Worm (Caenorhabditis elegans) whole organism, L1 larva: ENCODE data around the gene srbc-38.

ENCODE experiments used
- C04F5.9 ChIP-seq: sonication (generic microtip); optimal IDR thresholded peaks from 2 replicates; lab custom pipeline; 2016; ENCODE audit warnings: missing genetic modification characterization, missing compliant biosample characterization
- C16A3.4 ChIP-seq: fragments of 150-350 bp; optimal IDR thresholded peaks from 2 replicates; lab custom pipeline; 2014; ENCODE audit warnings: missing biosample characterization, missing genetic modification characterization
- C34B4.2 ChIP-seq: sonication (generic microtip); optimal IDR thresholded peaks from 2 replicates; lab custom pipeline; 2017; ENCODE audit warnings: mild to moderate bottlenecking, missing genetic modification characterization, missing compliant biosample characterization
- aly-2 ChIP-seq: fragments of 150-350 bp; optimal IDR thresholded peaks from 2 replicates; lab custom pipeline; 2014; ENCODE audit warnings: missing biosample characterization, missing genetic modification characterization
- ama-1 ChIP-seq: fragments of 150-350 bp; optimal IDR thresholded peaks from 2 replicates; lab custom pipeline; 2014
- ceh-8 ChIP-seq: fragments of 200-800 bp; sonication (Bioruptor generic); optimal IDR thresholded peaks from 2 replicates; lab custom pipeline; 2018; ENCODE audit warnings: mild to moderate bottlenecking, missing genetic modification characterization, moderate library complexity, missing compliant biosample characterization
- ceh-82 ChIP-seq, 3 experiments: fragments of 150-350 bp in 1 of 3; sonication (generic microtip) in 2 of 3; optimal IDR thresholded peaks; 2 replicates each; lab custom pipeline; 2014 to 2017; ENCODE audit warnings: missing biosample characterization in 3 of 3, missing genetic modification characterization in 3 of 3
- ceh-88 ChIP-seq: fragments of 200-800 bp; sonication (Bioruptor generic); IDR thresholded peaks from 2 replicates; pipeline ENCODE4 v1.3.6; 2022; ENCODE audit warnings: missing genetic modification characterization, missing compliant biosample characterization
- efl-1 ChIP-seq, 4 experiments: fragments of 150-350 bp; optimal IDR thresholded peaks in 3 of 4; peaks in 1 of 4; 1 replicate in 1 of 4; 2 replicates in 3 of 4; lab custom pipeline; 2014; ENCODE audit warnings: missing biosample characterization in 2 of 4, missing genetic modification characterization in 2 of 4, missing genetic modification reagents in 2 of 4
- egl-27 ChIP-seq, 2 experiments: fragments of 150-350 bp in 1 of 2; sonication (generic microtip); optimal IDR thresholded peaks; 3 replicates each; lab custom pipeline; 2017 to 2018; ENCODE audit warnings: missing biosample characterization in 2 of 2, missing genetic modification characterization in 2 of 2, missing genetic modification reagents in 2 of 2
- elt-2 ChIP-seq: sonication (generic microtip); optimal IDR thresholded peaks from 2 replicates; lab custom pipeline; 2016; ENCODE audit warnings: missing genetic modification characterization, mild to moderate bottlenecking, inconsistent platforms, missing compliant biosample characterization, missing genetic modification reagents
- elt-3 ChIP-seq, 6 experiments: fragments of 150-350 bp in 1 of 6; sonication (generic microtip); optimal IDR thresholded peaks; 2 replicates each; lab custom pipeline; 2017 to 2018; ENCODE audit warnings: missing biosample characterization in 6 of 6, missing genetic modification characterization in 6 of 6, inconsistent platforms in 1 of 6
- grh-1 ChIP-seq: fragments of 200-800 bp; sonication (Bioruptor generic); IDR thresholded peaks from 2 replicates; pipeline ENCODE4 v1.3.6; 2022; ENCODE audit warnings: missing genetic modification reagents, missing genetic modification characterization, missing compliant biosample characterization
- hlh-17 ChIP-seq: fragments of 200-800 bp; sonication (Bioruptor generic); optimal IDR thresholded peaks from 2 replicates; lab custom pipeline; 2018; ENCODE audit warnings: missing genetic modification characterization, mild to moderate bottlenecking, missing compliant biosample characterization, moderate library complexity, borderline replicate concordance
- lin-13 ChIP-seq: fragments of 150-350 bp; optimal IDR thresholded peaks from 2 replicates; lab custom pipeline; 2014; ENCODE audit warnings: missing biosample characterization, missing genetic modification reagents, missing genetic modification characterization
- lin-35 ChIP-seq, 2 experiments: fragments of 150-350 bp; optimal IDR thresholded peaks; 2 replicates each; lab custom pipeline; 2014; ENCODE audit warnings: missing biosample characterization in 2 of 2, missing genetic modification characterization in 2 of 2, missing genetic modification reagents in 2 of 2
- lir-3 ChIP-seq: sonication (generic microtip); optimal IDR thresholded peaks from 2 replicates; lab custom pipeline; 2016; ENCODE audit warnings: mild to moderate bottlenecking, missing genetic modification characterization, moderate library complexity, missing compliant biosample characterization; ENCODE audit not compliant: poor library complexity
- lsy-2 ChIP-seq, 2 experiments: fragments of 150-350 bp; optimal IDR thresholded peaks; 2 replicates each; lab custom pipeline; 2014; ENCODE audit warnings: missing biosample characterization in 2 of 2, missing genetic modification characterization in 2 of 2
- nhr-12 ChIP-seq: sonication (generic microtip); optimal IDR thresholded peaks from 2 replicates; lab custom pipeline; 2017; ENCODE audit warnings: missing biosample characterization, missing genetic modification characterization
- nhr-47 ChIP-seq: sonication (generic microtip); optimal IDR thresholded peaks from 2 replicates; lab custom pipeline; 2016; ENCODE audit warnings: mild to moderate bottlenecking, missing genetic modification characterization, moderate library complexity, missing compliant biosample characterization
- nhr-85 ChIP-seq: sonication (generic microtip); peaks from one replicate; lab custom pipeline; 2016; ENCODE audit warnings: missing genetic modification characterization, inconsistent platforms, missing compliant biosample characterization
- nhr-90 ChIP-seq: sonication (generic microtip); optimal IDR thresholded peaks from 2 replicates; lab custom pipeline; 2016; ENCODE audit warnings: mild to moderate bottlenecking, missing genetic modification characterization, missing compliant biosample characterization; ENCODE audit not compliant: poor library complexity
- rnt-1 ChIP-seq: sonication (generic microtip); optimal IDR thresholded peaks from 2 replicates; lab custom pipeline; 2016; ENCODE audit warnings: mild to moderate bottlenecking, missing genetic modification characterization, moderate library complexity, missing compliant biosample characterization
- snpc-4 ChIP-seq: fragments of 150-350 bp; optimal IDR thresholded peaks from 2 replicates; lab custom pipeline; 2014; ENCODE audit warnings: missing biosample characterization, missing genetic modification characterization
- snu-23 ChIP-seq: sonication (generic microtip); optimal IDR thresholded peaks from 2 replicates; lab custom pipeline; 2016; ENCODE audit warnings: missing genetic modification characterization, missing compliant biosample characterization
- sptf-1 ChIP-seq: fragments of 150-350 bp; optimal IDR thresholded peaks from 2 replicates; lab custom pipeline; 2014; ENCODE audit warnings: missing biosample characterization, missing genetic modification characterization
- sup-37 ChIP-seq: fragments of 200-800 bp; sonication (Bioruptor generic); optimal IDR thresholded peaks from 2 replicates; lab custom pipeline; 2018; ENCODE audit warnings: mild to moderate bottlenecking, missing genetic modification characterization, missing compliant biosample characterization
- ztf-4 ChIP-seq: fragments of 150-350 bp; optimal IDR thresholded peaks from 2 replicates; lab custom pipeline; 2014; ENCODE audit warnings: missing biosample characterization, missing genetic modification characterization

Gene srbc-38

DNA sequence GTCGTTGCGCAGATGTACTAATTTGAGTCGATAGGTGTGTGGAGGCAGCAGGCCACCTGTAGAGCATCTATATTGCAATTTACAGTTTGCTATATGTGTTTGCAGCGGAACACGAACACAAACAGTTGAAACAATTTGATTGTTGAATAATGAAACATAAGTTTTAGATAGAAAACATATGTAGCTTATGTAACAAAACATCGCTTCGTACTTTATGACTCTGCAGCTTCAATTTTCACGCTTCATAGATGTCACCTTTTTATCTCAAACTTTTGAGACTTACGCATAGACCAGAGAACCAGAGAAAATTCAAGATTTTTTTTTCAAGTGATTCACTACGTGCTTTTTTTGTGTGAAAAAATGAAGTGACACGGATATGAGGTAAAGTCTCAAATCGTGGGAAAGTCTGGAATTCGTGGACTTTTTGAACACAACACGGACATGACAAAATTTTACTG is 16.9 kb downstream of the srbc-38 start, which contains the start of gene fbxb-72 (continued):
- TF ChIP-seq ceh-82 (tag; optimal IDR thresholded peaks at IDR 0.05; lab: Kevin White, UChicago) (no peak), egl-27 (tag; optimal IDR thresholded peaks at IDR 0.05; lab: Kevin White, UChicago) (no peak), snu-23 (GFP tag; lab: Kevin White, UChicago) (peak; percentile 78), ceh-88 (GFP tag; lab: Robert Waterston, UW) (peak; percentile 38; the same call in 1 of the 2 replicates), ztf-4 (tag; lab: Kevin White, UChicago) (peak; percentile 85)
- TF ChIP-seq, all 84 proteins: peak for 32

DNA sequence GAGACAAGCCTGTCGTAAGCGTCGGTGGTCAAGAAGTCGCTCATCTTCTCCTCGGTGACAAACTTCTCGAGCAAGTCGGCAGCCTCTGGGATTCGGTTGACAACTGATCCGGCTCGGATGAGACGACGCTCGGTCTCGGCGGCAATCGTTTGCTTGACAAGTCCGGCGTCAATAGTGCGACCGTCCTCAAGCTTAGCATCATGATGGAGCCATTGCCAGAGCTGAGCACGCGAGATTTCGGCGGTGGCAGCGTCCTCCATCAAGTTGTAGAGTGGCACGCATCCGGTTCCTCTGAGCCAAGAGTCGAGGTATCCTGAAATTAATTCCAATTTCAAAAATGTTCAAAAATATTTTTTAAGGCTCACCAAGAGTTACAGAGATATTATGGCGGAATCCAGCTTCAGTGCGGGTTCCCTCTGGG is 17.5 kb downstream of the srbc-38 start:
- TF ChIP-seq ztf-4 (tag; lab: Kevin White, UChicago), result no peak
- no peak for TF ChIP-seq efl-1 (optimal IDR thresholded peaks at IDR 0.05; lab: Kevin White, UChicago)
- peak in 1 of 2 experiments; percentile 93 for TF ChIP-seq efl-1 (GFP tag; optimal IDR thresholded peaks at IDR 0.05 in 1 of 2; lab: Kevin White, UChicago)
- peak; percentile 8 for TF ChIP-seq elt-2
- no peak for TF ChIP-seq hlh-17
- no peak for TF ChIP-seq nhr-12
- no peak for TF ChIP-seq lsy-2 (tag; optimal IDR thresholded peaks at IDR 0.05; lab: Kevin White, UChicago)
- peak; percentile 97 for TF ChIP-seq aly-2
- TF ChIP-seq sptf-1 (tag; lab: Kevin White, UChicago), result no peak
- peak; percentile 10 for TF ChIP-seq lir-3 (tag; lab: Kevin White, UChicago)
- no peak for TF ChIP-seq C34B4.2
- no peak for TF ChIP-seq lin-13 (GFP tag; lab: Kevin White, UChicago)
- no peak for TF ChIP-seq nhr-47
- TF ChIP-seq ceh-88 (GFP tag; lab: Robert Waterston, UW), result no peak
- TF ChIP-seq snpc-4, result no peak
- peak; percentile 9 for TF ChIP-seq rnt-1 (tag; lab: Kevin White, UChicago)
- peak; percentile 56 for TF ChIP-seq nhr-90 (tag; lab: Kevin White, UChicago)
- TF ChIP-seq ama-1, result peak; percentile 60

DNA sequence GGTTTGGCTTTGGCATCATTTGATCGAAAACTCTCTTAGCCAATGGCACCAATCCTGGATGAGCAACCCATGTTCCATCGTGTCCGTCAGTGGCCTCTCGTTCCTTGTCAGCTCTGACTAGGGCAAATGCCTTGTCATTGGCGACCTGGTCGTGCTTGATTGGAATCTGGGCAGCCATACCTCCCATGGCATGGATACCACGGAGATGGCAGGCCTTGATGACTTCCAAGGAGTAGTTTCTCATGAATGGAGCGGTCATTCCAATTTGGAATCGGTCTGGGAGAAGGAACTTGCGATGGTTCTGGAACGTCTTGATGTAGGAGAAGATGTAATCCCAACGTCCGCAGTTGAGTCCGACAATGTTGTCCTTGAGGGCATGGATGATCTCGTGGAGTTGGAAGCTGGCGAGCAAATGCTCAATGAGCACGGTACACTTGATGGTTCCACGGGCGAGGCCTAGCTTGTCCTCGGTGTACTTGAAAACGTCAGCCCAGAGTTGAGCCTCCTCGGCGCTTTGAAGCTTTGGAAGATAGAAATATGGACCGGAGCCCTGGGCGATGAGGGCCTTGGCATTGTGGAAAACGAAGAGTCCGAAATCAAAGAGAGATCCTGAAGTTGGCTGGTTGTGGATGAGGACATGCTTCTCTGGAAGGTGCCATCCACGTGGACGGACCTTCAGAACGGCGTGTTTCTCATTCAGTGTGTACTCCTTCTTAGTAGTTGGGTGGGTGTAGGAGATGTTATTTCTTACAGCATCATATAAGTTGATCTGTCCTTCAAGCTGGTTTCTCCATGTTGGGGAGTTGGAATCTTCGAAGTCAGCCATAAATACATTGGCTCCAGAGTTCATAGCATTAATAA is 18.2 kb downstream of the srbc-38 start:
- TF ChIP-seq C04F5.9 (tag; lab: Kevin White, UChicago) (peak; percentile 31), C16A3.4 (peak; percentile 32), snu-23 (GFP tag; lab: Kevin White, UChicago) (peak; percentile 27), sptf-1 (tag; lab: Kevin White, UChicago) (no peak), aly-2 (peak; percentile 34), nhr-85 (peak; percentile 49), elt-3 (tag; optimal IDR thresholded peaks at IDR 0.05; lab: Kevin White, UChicago) (no peak), efl-1 (optimal IDR thresholded peaks at IDR 0.05; lab: Kevin White, UChicago) (no peak), efl-1 (GFP tag; optimal IDR thresholded peaks at IDR 0.05 in 1 of 2; lab: Kevin White, UChicago) (peak in 1 of 2 experiments; percentile 84), ama-1 (peak; percentile 92), sup-37 (GFP tag; lab: Kevin White, UChicago) (peak; percentile 5), grh-1 (GFP tag; lab: Robert Waterston, UW) (no peak)

DNA sequence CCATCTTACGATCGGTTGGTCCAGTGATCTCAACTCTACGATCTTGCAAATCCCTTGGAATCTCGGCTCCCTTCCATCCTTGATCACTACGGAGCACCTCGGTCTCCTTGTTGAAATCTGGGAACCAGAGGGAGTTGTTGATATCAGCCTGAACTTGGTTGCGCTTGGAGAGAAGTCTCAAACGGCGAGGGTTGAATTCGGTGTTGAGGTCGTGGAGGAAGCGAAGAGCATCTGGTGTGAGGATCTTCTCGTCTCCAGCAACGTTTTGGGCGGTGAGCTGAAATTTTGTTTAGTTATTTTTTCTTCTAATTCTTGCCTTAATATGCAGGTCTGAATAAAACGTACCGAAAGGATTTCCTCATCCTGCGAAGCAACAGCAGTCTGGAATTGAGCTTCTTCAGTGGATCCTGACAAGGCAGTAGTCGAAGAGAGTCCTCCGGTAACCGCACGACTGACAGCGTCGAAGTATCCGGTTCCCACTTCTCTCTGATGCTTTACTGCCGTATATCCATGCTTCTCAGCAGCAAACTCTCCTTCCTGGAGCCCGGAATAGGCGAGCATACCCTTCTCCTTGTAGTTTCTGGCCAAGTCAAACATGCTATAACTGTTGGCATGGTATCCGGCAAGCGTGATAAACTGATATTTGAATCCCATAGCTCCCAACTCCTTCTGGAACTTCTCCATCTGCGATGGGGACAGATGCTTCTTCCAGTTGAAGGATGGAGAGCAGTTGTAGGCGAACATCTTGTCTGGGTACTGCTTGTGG is 19.0 kb downstream of the srbc-38 start:
- TF ChIP-seq aly-2 (peak; percentile 1), ceh-8 (GFP tag; lab: Kevin White, UChicago) (no peak), ama-1 (peak; percentile 66), lin-35 (GFP tag; optimal IDR thresholded peaks at IDR 0.05; lab: Kevin White, UChicago) (peak in 1 of 2 experiments; percentile 58), efl-1 (optimal IDR thresholded peaks at IDR 0.05; lab: Kevin White, UChicago) (no peak), efl-1 (GFP tag; optimal IDR thresholded peaks at IDR 0.05 in 1 of 2; lab: Kevin White, UChicago) (peak in 1 of 2 experiments; percentile 82), elt-3 (tag; optimal IDR thresholded peaks at IDR 0.05; lab: Kevin White, UChicago) (peak in 1 of 6 experiments; percentile 38), lir-3 (tag; lab: Kevin White, UChicago) (peak; percentile 7), elt-2 (no peak)
